Worm (Caenorhabditis elegans) whole organism, L1 larva: ENCODE measurements around the gene srbc-65.

Experiments used
- Y116A8C.19 ChIP-seq: sonication (generic microtip); optimal IDR thresholded peaks from 2 replicates; lab custom pipeline; 2016; ENCODE audit warnings: missing compliant biosample characterization, missing genetic modification characterization, borderline replicate concordance
- aha-1 ChIP-seq: fragments of 150-350 bp; optimal IDR thresholded peaks from 2 replicates; lab custom pipeline; 2014; ENCODE audit warnings: missing biosample characterization, missing genetic modification characterization
- aly-2 ChIP-seq: fragments of 150-350 bp; optimal IDR thresholded peaks from 2 replicates; lab custom pipeline; 2014; ENCODE audit warnings: missing biosample characterization, missing genetic modification characterization
- ceh-63 ChIP-seq: fragments of 200-800 bp; sonication (Bioruptor generic); optimal IDR thresholded peaks from 2 replicates; lab custom pipeline; 2018; ENCODE audit warnings: mild to moderate bottlenecking, missing genetic modification characterization, missing compliant biosample characterization
- ceh-88 ChIP-seq: fragments of 200-800 bp; sonication (Bioruptor generic); IDR thresholded peaks from 2 replicates; pipeline ENCODE4 v1.3.6; 2022; ENCODE audit warnings: missing genetic modification characterization, missing compliant biosample characterization
- dsc-1 ChIP-seq: sonication (generic microtip); optimal IDR thresholded peaks from 2 replicates; lab custom pipeline; 2016; ENCODE audit warnings: mild to moderate bottlenecking, missing genetic modification characterization, missing compliant biosample characterization
- efl-1 ChIP-seq, 4 experiments: fragments of 150-350 bp; optimal IDR thresholded peaks in 3 of 4; peaks in 1 of 4; 1 replicate in 1 of 4; 2 replicates in 3 of 4; lab custom pipeline; 2014; ENCODE audit warnings: missing biosample characterization in 2 of 4, missing genetic modification characterization in 2 of 4, missing genetic modification reagents in 2 of 4
- egl-13 ChIP-seq: sonication (generic microtip); optimal IDR thresholded peaks from 2 replicates; lab custom pipeline; 2016; ENCODE audit warnings: missing genotype, missing genetic modification reagents, missing genetic modification characterization, missing compliant biosample characterization
- egl-27 ChIP-seq, 2 experiments: fragments of 150-350 bp in 1 of 2; sonication (generic microtip); optimal IDR thresholded peaks; 3 replicates each; lab custom pipeline; 2017 to 2018; ENCODE audit warnings: missing biosample characterization in 2 of 2, missing genetic modification characterization in 2 of 2, missing genetic modification reagents in 2 of 2
- elt-2 ChIP-seq: sonication (generic microtip); optimal IDR thresholded peaks from 2 replicates; lab custom pipeline; 2016; ENCODE audit warnings: missing genetic modification characterization, mild to moderate bottlenecking, inconsistent platforms, missing compliant biosample characterization, missing genetic modification reagents
- ets-5 ChIP-seq: fragments of 200-800 bp; sonication (Bioruptor generic); IDR thresholded peaks from 2 replicates; pipeline ENCODE4 v1.3.6; 2022; ENCODE audit warnings: missing genetic modification characterization, missing compliant biosample characterization
- fkh-10 ChIP-seq: sonication (generic microtip); optimal IDR thresholded peaks from 2 replicates; lab custom pipeline; 2017; ENCODE audit warnings: missing biosample characterization, missing genetic modification reagents, missing genetic modification characterization
- hlh-17 ChIP-seq: fragments of 200-800 bp; sonication (Bioruptor generic); optimal IDR thresholded peaks from 2 replicates; lab custom pipeline; 2018; ENCODE audit warnings: missing genetic modification characterization, mild to moderate bottlenecking, missing compliant biosample characterization, moderate library complexity, borderline replicate concordance
- lin-13 ChIP-seq: fragments of 150-350 bp; optimal IDR thresholded peaks from 2 replicates; lab custom pipeline; 2014; ENCODE audit warnings: missing biosample characterization, missing genetic modification reagents, missing genetic modification characterization
- lin-39 ChIP-seq: fragments of 150-350 bp; optimal IDR thresholded peaks from 2 replicates; lab custom pipeline; 2014; ENCODE audit warnings: missing biosample characterization, missing genetic modification reagents, missing genetic modification characterization
- lir-3 ChIP-seq: sonication (generic microtip); optimal IDR thresholded peaks from 2 replicates; lab custom pipeline; 2016; ENCODE audit warnings: mild to moderate bottlenecking, missing genetic modification characterization, moderate library complexity, missing compliant biosample characterization; ENCODE audit not compliant: poor library complexity
- nhr-20 ChIP-seq: sonication (generic microtip); optimal IDR thresholded peaks from 2 replicates; lab custom pipeline; 2016; ENCODE audit warnings: mild to moderate bottlenecking, missing genetic modification characterization, missing compliant biosample characterization
- nhr-71 ChIP-seq: sonication (generic microtip); optimal IDR thresholded peaks from 2 replicates; lab custom pipeline; 2016; ENCODE audit warnings: mild to moderate bottlenecking, missing genetic modification characterization, moderate library complexity, missing compliant biosample characterization
- nhr-76 ChIP-seq: sonication (generic microtip); optimal IDR thresholded peaks from 2 replicates; lab custom pipeline; 2017; ENCODE audit warnings: missing biosample characterization, missing genetic modification characterization
- nhr-84 ChIP-seq: sonication (generic microtip); optimal IDR thresholded peaks from 2 replicates; lab custom pipeline; 2017; ENCODE audit warnings: missing biosample characterization, missing genetic modification characterization
- nhr-90 ChIP-seq: sonication (generic microtip); optimal IDR thresholded peaks from 2 replicates; lab custom pipeline; 2016; ENCODE audit warnings: mild to moderate bottlenecking, missing genetic modification characterization, missing compliant biosample characterization; ENCODE audit not compliant: poor library complexity
- pax-3 ChIP-seq: fragments of 200-800 bp; sonication (Bioruptor generic); optimal IDR thresholded peaks from 2 replicates; lab custom pipeline; 2018; ENCODE audit warnings: mild to moderate bottlenecking, missing genetic modification characterization, moderate library complexity, missing compliant biosample characterization
- pqm-1 ChIP-seq: sonication (generic microtip); optimal IDR thresholded peaks from 3 replicates; lab custom pipeline; 2017; ENCODE audit warnings: missing biosample characterization, missing genetic modification characterization
- rnt-1 ChIP-seq: sonication (generic microtip); optimal IDR thresholded peaks from 2 replicates; lab custom pipeline; 2016; ENCODE audit warnings: mild to moderate bottlenecking, missing genetic modification characterization, moderate library complexity, missing compliant biosample characterization
- skn-1 ChIP-seq: fragments of 150-350 bp; optimal IDR thresholded peaks from 2 replicates; lab custom pipeline; 2014; ENCODE audit warnings: missing biosample characterization, missing genetic modification characterization
- snpc-4 ChIP-seq: fragments of 150-350 bp; optimal IDR thresholded peaks from 2 replicates; lab custom pipeline; 2014; ENCODE audit warnings: missing biosample characterization, missing genetic modification characterization
- snu-23 ChIP-seq: sonication (generic microtip); optimal IDR thresholded peaks from 2 replicates; lab custom pipeline; 2016; ENCODE audit warnings: missing genetic modification characterization, missing compliant biosample characterization
- sox-4 ChIP-seq: sonication (generic microtip); optimal IDR thresholded peaks from 2 replicates; lab custom pipeline; 2016; ENCODE audit warnings: missing genetic modification characterization, missing compliant biosample characterization
- sptf-1 ChIP-seq: fragments of 150-350 bp; optimal IDR thresholded peaks from 2 replicates; lab custom pipeline; 2014; ENCODE audit warnings: missing biosample characterization, missing genetic modification characterization
- sup-37 ChIP-seq: fragments of 200-800 bp; sonication (Bioruptor generic); optimal IDR thresholded peaks from 2 replicates; lab custom pipeline; 2018; ENCODE audit warnings: mild to moderate bottlenecking, missing genetic modification characterization, missing compliant biosample characterization
- swsn-7 ChIP-seq: sonication (generic microtip); optimal IDR thresholded peaks from 2 replicates; lab custom pipeline; 2016; ENCODE audit warnings: missing genetic modification characterization, missing compliant biosample characterization
- tbx-2 ChIP-seq: sonication (generic microtip); optimal IDR thresholded peaks from 2 replicates; lab custom pipeline; 2016; ENCODE audit warnings: missing genetic modification characterization, missing compliant biosample characterization
- unc-130 ChIP-seq: fragments of 150-350 bp; optimal IDR thresholded peaks from 2 replicates; lab custom pipeline; 2017; ENCODE audit warnings: missing biosample characterization, missing genetic modification characterization, inconsistent platforms
- unc-86 ChIP-seq: sonication (generic microtip); optimal IDR thresholded peaks from 2 replicates; lab custom pipeline; 2016; ENCODE audit warnings: missing genetic modification characterization, missing compliant biosample characterization
- xbp-1 ChIP-seq: sonication (generic microtip); optimal IDR thresholded peaks from 2 replicates; lab custom pipeline; 2016; ENCODE audit warnings: missing genetic modification characterization, missing compliant biosample characterization
- ztf-4 ChIP-seq: fragments of 150-350 bp; optimal IDR thresholded peaks from 2 replicates; lab custom pipeline; 2014; ENCODE audit warnings: missing biosample characterization, missing genetic modification characterization

srbc-65 gene

ce11 chrV:16575900-16576299 is 25.1 kb downstream of the srbc-65 start, which contains the start of gene str-151:
Gene str-151, plus strand, starts transcription at chrV:16576200.
- TF ChIP-seq efl-1 (optimal IDR thresholded peaks at IDR 0.05; lab: Kevin White, UChicago) (no peak), efl-1 (GFP tag; optimal IDR thresholded peaks at IDR 0.05 in 1 of 2; lab: Kevin White, UChicago) (peak in 1 of 2 experiments; percentile 4), ets-5 (GFP tag; lab: Robert Waterston, UW) (no peak)
- TF ChIP-seq, all 84 proteins: peak for 1

DNA sequence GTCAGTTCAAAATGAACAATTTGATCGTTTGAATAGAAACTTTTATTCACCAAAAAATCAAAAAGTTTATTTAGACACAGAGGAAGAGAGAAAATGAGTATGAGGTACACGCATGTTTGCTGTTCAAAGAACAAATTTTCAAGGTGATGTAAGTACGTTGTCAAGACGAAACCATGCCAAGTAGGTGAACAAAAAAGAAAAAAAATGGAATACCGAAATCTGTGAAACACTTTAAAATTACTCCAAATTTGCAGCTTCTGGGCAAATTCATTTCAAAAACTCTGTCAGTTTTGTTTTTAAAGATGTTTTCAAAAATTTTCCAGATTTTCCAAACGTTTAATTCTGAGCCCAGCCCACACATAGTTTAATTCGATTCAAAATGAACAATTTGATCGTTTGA is 29.6 kb downstream of the srbc-65 start, which contains the start of gene nhr-271:
Gene nhr-271 (minus strand): TSS at position 101 of the 400 bp plus-strand sequence.
- TF ChIP-seq nhr-20 (tag; lab: Kevin White, UChicago): no peak
- TF ChIP-seq nhr-84 (tag; lab: Kevin White, UChicago): no peak

DNA sequence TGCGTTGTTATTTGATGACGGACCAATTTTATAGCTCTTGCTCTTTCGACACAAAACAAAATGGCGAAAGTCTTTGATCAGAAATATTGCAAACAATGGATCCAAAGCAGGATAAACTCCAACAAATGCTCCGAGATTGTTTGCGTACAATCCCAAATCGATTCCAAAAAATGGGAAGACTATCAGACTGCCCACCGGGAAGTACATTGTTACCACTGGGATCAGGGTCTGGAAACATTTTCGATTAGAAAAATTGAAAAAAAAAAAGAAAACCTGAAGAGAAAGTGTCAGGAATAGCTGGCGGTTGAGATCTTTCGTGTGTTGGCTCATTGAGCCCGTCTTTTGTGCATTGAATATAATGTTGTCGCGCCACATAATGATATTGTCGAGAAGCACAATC is 30.3 kb downstream of the srbc-65 start:
- TF ChIP-seq unc-86 (tag; lab: Kevin White, UChicago): no peak
- no peak for TF ChIP-seq efl-1 (optimal IDR thresholded peaks at IDR 0.05; lab: Kevin White, UChicago)
- TF ChIP-seq efl-1 (GFP tag; optimal IDR thresholded peaks at IDR 0.05 in 1 of 2; lab: Kevin White, UChicago): peak in 1 of 2 experiments; percentile 93

DNA sequence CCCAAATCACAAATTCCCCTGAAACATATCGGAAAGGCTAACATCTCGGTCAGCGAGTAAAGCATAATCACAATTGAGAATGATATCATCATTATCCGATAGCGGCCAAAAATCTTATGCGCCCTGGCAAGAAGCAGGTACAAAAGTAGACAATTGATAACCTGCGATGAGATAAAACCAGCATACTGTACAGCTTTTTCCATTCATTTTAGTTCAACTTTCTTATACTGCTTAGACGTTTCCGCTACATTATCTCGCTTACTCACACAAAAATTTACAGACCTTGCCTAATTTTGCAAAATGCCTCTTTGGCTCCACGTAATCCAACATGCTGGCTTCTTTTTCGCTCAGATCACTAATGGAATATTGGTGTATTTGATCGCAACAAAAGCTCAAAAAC is 32.2 kb downstream of the srbc-65 start, which contains the start of gene str-150:
Gene str-150 (plus strand): TSS at position 301 of the 400 bp plus-strand sequence.
- no peak for TF ChIP-seq rnt-1 (tag; lab: Kevin White, UChicago)

DNA sequence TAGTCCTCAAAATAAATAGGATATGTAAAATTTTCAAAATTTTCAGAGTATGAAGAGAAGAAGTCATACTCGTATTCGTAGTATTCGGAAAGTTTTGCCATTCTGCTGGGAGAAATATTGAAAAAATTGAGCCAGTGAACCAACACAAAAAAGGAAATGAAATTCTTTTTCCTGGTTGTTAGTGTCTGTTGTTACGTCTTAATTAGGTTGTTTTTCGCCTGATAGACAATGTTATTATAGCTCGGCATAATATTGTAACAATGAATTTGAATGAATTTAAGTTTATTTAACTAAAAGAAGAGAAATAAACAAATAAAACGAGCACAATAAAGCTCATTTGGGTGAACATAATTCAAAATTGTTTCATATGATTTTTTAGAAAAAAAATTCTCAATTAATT is 37.6 kb downstream of the srbc-65 start, which contains the start of gene srw-73:
Gene srw-73 (minus strand): TSS at position 101 of the 400 bp plus-strand sequence.
- no peak for TF ChIP-seq lin-39 (tag; lab: Kevin White, UChicago)
- no peak for TF ChIP-seq aha-1 (tag; lab: Kevin White, UChicago)
- TF ChIP-seq nhr-90: no peak
- TF ChIP-seq nhr-76 (tag; lab: Kevin White, UChicago): no peak
- TF ChIP-seq sptf-1: no peak
- no peak for TF ChIP-seq snu-23 (GFP tag; lab: Kevin White, UChicago)
- no peak for TF ChIP-seq fkh-10 (GFP tag; lab: Kevin White, UChicago)
- no peak for TF ChIP-seq elt-2 (tag; lab: Kevin White, UChicago)
- no peak for TF ChIP-seq ztf-4 (tag; lab: Kevin White, UChicago)
- no peak for TF ChIP-seq swsn-7 (tag; lab: Kevin White, UChicago)
- no peak for TF ChIP-seq hlh-17 (GFP tag; lab: Kevin White, UChicago)
- no peak for TF ChIP-seq skn-1 (tag; lab: Kevin White, UChicago)
- no peak for TF ChIP-seq egl-27 (tag; optimal IDR thresholded peaks at IDR 0.05; lab: Kevin White, UChicago)
- no peak for TF ChIP-seq aly-2
- TF ChIP-seq ceh-88 (GFP tag; lab: Robert Waterston, UW): no peak
- TF ChIP-seq xbp-1 (tag; lab: Kevin White, UChicago): no peak
- TF ChIP-seq pqm-1: no peak

ce11 chrV:16589488-16589887 is 38.7 kb downstream of the srbc-65 start:
- TF ChIP-seq nhr-71 (tag; lab: Kevin White, UChicago) (no peak), efl-1 (optimal IDR thresholded peaks at IDR 0.05; lab: Kevin White, UChicago) (no peak), efl-1 (GFP tag; optimal IDR thresholded peaks at IDR 0.05 in 1 of 2; lab: Kevin White, UChicago) (peak in 1 of 2 experiments; percentile 58), snpc-4 (peak; percentile 6)

ce11 chrV:16591992-16592798 is 41.4 kb downstream of the srbc-65 start, which contains the start of gene srh-269:
Gene srh-269, minus strand, starts transcription at chrV:16592042.
- TF ChIP-seq elt-2 (tag; lab: Kevin White, UChicago) (peak; percentile 65), tbx-2 (peak; percentile 54), nhr-71 (tag; lab: Kevin White, UChicago) (peak; percentile 74), aha-1 (tag; lab: Kevin White, UChicago) (no peak), xbp-1 (tag; lab: Kevin White, UChicago) (peak; percentile 31), Y116A8C.19 (tag; lab: Kevin White, UChicago) (no peak), lir-3 (tag; lab: Kevin White, UChicago) (no peak), pax-3 (tag; lab: Kevin White, UChicago) (peak; percentile 35), sup-37 (GFP tag; lab: Kevin White, UChicago) (peak; percentile 28), dsc-1 (peak; percentile 69), ceh-63 (GFP tag; lab: Kevin White, UChicago) (no peak), sox-4 (tag; lab: Kevin White, UChicago) (no peak), swsn-7 (tag; lab: Kevin White, UChicago) (peak; percentile 50), unc-130 (tag; lab: Kevin White, UChicago) (peak; percentile 62), egl-13 (no peak), efl-1 (optimal IDR thresholded peaks at IDR 0.05; lab: Kevin White, UChicago) (peak; percentile 28 to 55), efl-1 (GFP tag; optimal IDR thresholded peaks at IDR 0.05 in 1 of 2; lab: Kevin White, UChicago) (peak; percentile 8 to 92), lin-13 (peak; percentile 28)
